Worm (Caenorhabditis elegans) whole organism, midembryonic: ENCODE results near the gene ugt-12.

Source experiments
- T22C8.4 ChIP-seq: fragments of 200-800 bp; sonication (Bioruptor generic); IDR thresholded peaks from 2 replicates; pipeline ENCODE4 v1.3.6; 2022; ENCODE audit warnings: missing genetic modification characterization, missing compliant biosample characterization
- med-1 ChIP-seq: sonication (generic microtip); optimal IDR thresholded peaks from 2 replicates; lab custom pipeline; 2017; ENCODE audit warnings: missing genetic modification characterization, mild to moderate bottlenecking, missing compliant biosample characterization, antibody characterized with exemption, missing genetic modification reagents; ENCODE audit not compliant: insufficient read depth
- ref-1 ChIP-seq: fragments of 200-800 bp; sonication (Bioruptor generic); conservative IDR thresholded peaks from 2 replicates; pipeline ENCODE4 v1.3.6; 2022; ENCODE audit warnings: missing genetic modification reagents, missing genetic modification characterization, missing compliant biosample characterization
- tab-1 ChIP-seq: fragments of 200-800 bp; sonication (Bioruptor generic); IDR thresholded peaks from 2 replicates; pipeline ENCODE4 v1.3.6; 2022; ENCODE audit warnings: missing genetic modification characterization, missing compliant biosample characterization

DNA sequence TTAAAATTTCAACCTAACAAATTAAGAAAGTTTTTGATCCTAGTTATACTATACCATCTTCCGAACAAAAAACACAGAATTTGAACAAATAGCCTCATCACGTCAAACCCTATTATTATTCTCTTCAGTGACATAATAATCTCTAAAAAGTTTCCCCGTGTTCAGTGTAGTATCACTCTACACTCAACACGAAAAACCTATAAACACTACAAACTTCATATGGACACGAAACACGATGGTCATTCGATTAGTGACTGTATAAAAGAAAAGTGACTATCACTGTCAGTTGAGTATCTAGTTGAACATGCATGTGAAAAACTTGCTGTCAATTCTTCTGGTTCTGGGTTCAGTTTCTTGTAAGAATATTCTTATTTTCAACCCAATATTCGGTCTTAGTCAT, 14.3 kb upstream of the ugt-12 start, which contains the start of gene ugt-8:
- TF ChIP-seq tab-1 (GFP tag; lab: Robert Waterston, UW) (no peak), med-1 (no peak), ref-1 (GFP tag; lab: Robert Waterston, UW) (no peak), T22C8.4 (GFP tag; lab: Robert Waterston, UW) (no peak)
